Worm (Caenorhabditis elegans): Measurements from ENCODE around the gene C13F10.1.

The C13F10.1 gene

ce11 chrV:7223941-7224340, at the start of gene C13F10.1:
C13F10.1 (plus strand) TSS chrV:7224078.
- TF ChIP-seq ceh-13 (GFP tag; optimal IDR thresholded peaks at IDR 0.05) (no peak), ama-1 (optimal IDR thresholded peaks at IDR 0.05) (no peak), F13C5.2 (tag; optimal IDR thresholded peaks at IDR 0.05) (no peak), scrt-1 (GFP tag; IDR thresholded peaks at IDR 0.05) (no peak), pes-1 (GFP tag; IDR thresholded peaks at IDR 0.05) (no peak), ceh-36 (tag; optimal IDR thresholded peaks at IDR 0.05) (no peak), sea-1 (GFP tag; conservative IDR thresholded peaks at IDR 0.05) (no peak), ets-7 (tag; optimal IDR thresholded peaks at IDR 0.05) (no peak), flt-1 (GFP tag; IDR thresholded peaks at IDR 0.05) (no peak), tbx-37 (GFP tag; conservative IDR thresholded peaks at IDR 0.05) (no peak), tra-4 (tag; optimal IDR thresholded peaks at IDR 0.05) (no peak), hnd-1 (tag; optimal IDR thresholded peaks at IDR 0.05) (no peak), tbx-11 (GFP tag; IDR thresholded peaks at IDR 0.05) (no peak), aly-1 (tag; optimal IDR thresholded peaks at IDR 0.05) (no peak)

ce11 chrV:7175201-7175600, 48.7 kb upstream of the C13F10.1 start, which contains the start of gene lgc-39:
lgc-39 (plus strand) TSS chrV:7175501.
- TF ChIP-seq hmbx-1 (tag; optimal IDR thresholded peaks at IDR 0.05): no peak
- no peak for TF ChIP-seq hnd-1 (tag; optimal IDR thresholded peaks at IDR 0.05)
- no peak for TF ChIP-seq tra-4 (tag; optimal IDR thresholded peaks at IDR 0.05)
- no peak for TF ChIP-seq F13C5.2 (tag; optimal IDR thresholded peaks at IDR 0.05)
- TF ChIP-seq B0310.2 (tag; optimal IDR thresholded peaks at IDR 0.05): no peak
- TF ChIP-seq tbx-37 (GFP tag; conservative IDR thresholded peaks at IDR 0.05): no peak
- no peak for TF ChIP-seq hmg-4 (GFP tag; optimal IDR thresholded peaks at IDR 0.05)
- TF ChIP-seq ets-7 (tag; optimal IDR thresholded peaks at IDR 0.05): no peak

- no peak for TF ChIP-seq tbx-37 (GFP tag; conservative IDR thresholded peaks at IDR 0.05)
- TF ChIP-seq F13C5.2 (tag; optimal IDR thresholded peaks at IDR 0.05): no peak
- TF ChIP-seq hmg-4 (GFP tag; optimal IDR thresholded peaks at IDR 0.05): no peak
- TF ChIP-seq scrt-1 (GFP tag; IDR thresholded peaks at IDR 0.05): no peak
- no peak for TF ChIP-seq hmbx-1 (tag; optimal IDR thresholded peaks at IDR 0.05)
- no peak for TF ChIP-seq ets-7 (tag; optimal IDR thresholded peaks at IDR 0.05)
- TF ChIP-seq sea-1 (GFP tag; conservative IDR thresholded peaks at IDR 0.05): no peak
- TF ChIP-seq tra-4 (tag; optimal IDR thresholded peaks at IDR 0.05): no peak
- no peak for TF ChIP-seq B0310.2 (tag; optimal IDR thresholded peaks at IDR 0.05)
- TF ChIP-seq aly-1 (tag; optimal IDR thresholded peaks at IDR 0.05): no peak
- TF ChIP-seq tbx-11 (GFP tag; IDR thresholded peaks at IDR 0.05): no peak
- TF ChIP-seq ceh-36 (tag; optimal IDR thresholded peaks at IDR 0.05): no peak
- no peak for TF ChIP-seq flt-1 (GFP tag; IDR thresholded peaks at IDR 0.05)
- TF ChIP-seq ceh-13 (GFP tag; optimal IDR thresholded peaks at IDR 0.05): no peak
Measured at ce11 chrV:7178843-7179242, 45.0 kb upstream of the C13F10.1 start, which contains the start of gene cpsf-2. cpsf-2 (plus strand) TSS chrV:7179172.

- TF ChIP-seq flt-1 (GFP tag; IDR thresholded peaks at IDR 0.05) (no peak), hmbx-1 (tag; optimal IDR thresholded peaks at IDR 0.05) (no peak), tbx-11 (GFP tag; IDR thresholded peaks at IDR 0.05) (no peak), ets-7 (tag; optimal IDR thresholded peaks at IDR 0.05) (no peak), aly-1 (tag; optimal IDR thresholded peaks at IDR 0.05) (no peak), F13C5.2 (tag; optimal IDR thresholded peaks at IDR 0.05) (no peak), hmg-4 (GFP tag; optimal IDR thresholded peaks at IDR 0.05) (no peak), hnd-1 (tag; optimal IDR thresholded peaks at IDR 0.05) (no peak), ceh-13 (GFP tag; optimal IDR thresholded peaks at IDR 0.05) (no peak), scrt-1 (GFP tag; IDR thresholded peaks at IDR 0.05) (no peak), sea-1 (GFP tag; conservative IDR thresholded peaks at IDR 0.05) (no peak), ama-1 (optimal IDR thresholded peaks at IDR 0.05) (no peak), B0310.2 (tag; optimal IDR thresholded peaks at IDR 0.05) (no peak)
Measured at ce11 chrV:7184549-7184948, 39.3 kb upstream of the C13F10.1 start, which contains the start of gene pitr-5. pitr-5 (plus strand) TSS chrV:7184849.

ce11 chrV:7186599-7186998, 37.3 kb upstream of the C13F10.1 start:
- no peak for TF ChIP-seq tbx-37 (GFP tag; conservative IDR thresholded peaks at IDR 0.05)
- no peak for TF ChIP-seq aly-1 (tag; optimal IDR thresholded peaks at IDR 0.05)
- no peak for TF ChIP-seq scrt-1 (GFP tag; IDR thresholded peaks at IDR 0.05)
- TF ChIP-seq B0310.2 (tag; optimal IDR thresholded peaks at IDR 0.05): no peak

ce11 chrV:7187295-7187694, 36.6 kb upstream of the C13F10.1 start:
- TF ChIP-seq tbx-11 (GFP tag; IDR thresholded peaks at IDR 0.05) (no peak), aly-1 (tag; optimal IDR thresholded peaks at IDR 0.05) (no peak), hmg-4 (GFP tag; optimal IDR thresholded peaks at IDR 0.05) (no peak), sea-1 (GFP tag; conservative IDR thresholded peaks at IDR 0.05) (no peak), tra-4 (tag; optimal IDR thresholded peaks at IDR 0.05) (no peak), ama-1 (optimal IDR thresholded peaks at IDR 0.05) (no peak), tbx-37 (GFP tag; conservative IDR thresholded peaks at IDR 0.05) (no peak), pes-1 (GFP tag; IDR thresholded peaks at IDR 0.05) (no peak), ceh-36 (tag; optimal IDR thresholded peaks at IDR 0.05) (no peak), B0310.2 (tag; optimal IDR thresholded peaks at IDR 0.05) (no peak), ets-7 (tag; optimal IDR thresholded peaks at IDR 0.05) (no peak)

- TF ChIP-seq hnd-1 (tag; optimal IDR thresholded peaks at IDR 0.05) (no peak), sea-1 (GFP tag; conservative IDR thresholded peaks at IDR 0.05) (no peak), scrt-1 (GFP tag; IDR thresholded peaks at IDR 0.05) (no peak), tbx-11 (GFP tag; IDR thresholded peaks at IDR 0.05) (no peak), ceh-36 (tag; optimal IDR thresholded peaks at IDR 0.05) (no peak), ets-7 (tag; optimal IDR thresholded peaks at IDR 0.05) (no peak), hmbx-1 (tag; optimal IDR thresholded peaks at IDR 0.05) (no peak), pes-1 (GFP tag; IDR thresholded peaks at IDR 0.05) (no peak), ceh-13 (GFP tag; optimal IDR thresholded peaks at IDR 0.05) (no peak), ama-1 (optimal IDR thresholded peaks at IDR 0.05) (no peak), F13C5.2 (tag; optimal IDR thresholded peaks at IDR 0.05) (no peak), flt-1 (GFP tag; IDR thresholded peaks at IDR 0.05) (no peak), tra-4 (tag; optimal IDR thresholded peaks at IDR 0.05) (no peak), aly-1 (tag; optimal IDR thresholded peaks at IDR 0.05) (no peak), tbx-37 (GFP tag; conservative IDR thresholded peaks at IDR 0.05) (no peak), B0310.2 (tag; optimal IDR thresholded peaks at IDR 0.05) (no peak)
Measured at ce11 chrV:7193562-7193961, 30.3 kb upstream of the C13F10.1 start, which contains the start of gene F09G2.8. F09G2.8 (minus strand) TSS chrV:7193662.
